Fruit fly (Drosophila melanogaster) whole organism, embryonic: ENCODE results near the gene AlkB.

Experiments used
- Atf6 ChIP-seq: fragments of 200-800 bp; sonication (Bioruptor generic); IDR thresholded peaks from 2 replicates; pipeline ENCODE4 v1.3.6; 2022; ENCODE audit warnings: missing biosample characterization, missing genetic modification characterization
- CG10274 ChIP-seq: fragments of 200-800 bp; sonication (Bioruptor generic); optimal IDR thresholded peaks from 3 replicates; lab custom pipeline; 2017; ENCODE audit warnings: missing biosample characterization, mild to moderate bottlenecking, missing genetic modification characterization
- CG10321 ChIP-seq: fragments of 200-800 bp; sonication (Bioruptor generic); IDR thresholded peaks from 2 replicates; pipeline ENCODE4 v1.3.6; 2022; ENCODE audit warnings: missing biosample characterization, missing genetic modification characterization
- CG12104 ChIP-seq: fragments of 200-800 bp; sonication (Bioruptor generic); optimal IDR thresholded peaks from 3 replicates; lab custom pipeline; 2016; ENCODE audit warnings: missing biosample characterization, missing genetic modification characterization
- CG13287 ChIP-seq: fragments of 200-800 bp; sonication (Bioruptor generic); IDR thresholded peaks from 2 replicates; pipeline ENCODE4 v1.3.6; 2022; ENCODE audit warnings: missing biosample characterization, missing genetic modification characterization; ENCODE audit not compliant: partially characterized antibody
- CG13894 ChIP-seq: fragments of 200-800 bp; sonication (Bioruptor generic); optimal IDR thresholded peaks from 3 replicates; lab custom pipeline; 2018; ENCODE audit warnings: missing biosample characterization, mild to moderate bottlenecking, missing genetic modification characterization, moderate library complexity
- CG14050 ChIP-seq: fragments of 200-800 bp; sonication (Bioruptor generic); IDR thresholded peaks from 3 replicates; pipeline ENCODE4 v1.3.6; 2022; ENCODE audit warnings: missing biosample characterization, missing genetic modification characterization
- CG14441 ChIP-seq: fragments of 200-800 bp; sonication (Bioruptor generic); IDR thresholded peaks from 2 replicates; pipeline ENCODE4 v1.3.6; 2022; ENCODE audit warnings: missing biosample characterization, missing genetic modification characterization
- CG15479 ChIP-seq: fragments of 200-800 bp; sonication (Bioruptor generic); optimal IDR thresholded peaks from 3 replicates; lab custom pipeline; 2019; ENCODE audit warnings: missing biosample characterization, mild to moderate bottlenecking, missing genetic modification characterization, moderate library complexity
- CG2199 ChIP-seq: fragments of 200-800 bp; sonication (Bioruptor generic); IDR thresholded peaks from 3 replicates; pipeline ENCODE4 v1.3.6; 2022; ENCODE audit warnings: missing biosample characterization, missing genetic modification characterization
- CG30020 ChIP-seq: fragments of 200-800 bp; optimal IDR thresholded peaks from 2 replicates; lab custom pipeline; 2019; ENCODE audit warnings: missing biosample characterization, mild to moderate bottlenecking, missing genetic modification characterization, moderate library complexity
- CG32532 ChIP-seq: fragments of 200-800 bp; sonication (Bioruptor generic); IDR thresholded peaks from 2 replicates; pipeline ENCODE4 v1.3.6; 2022; ENCODE audit warnings: missing biosample characterization, missing genetic modification characterization
- CG34422 ChIP-seq: fragments of 200-800 bp; sonication (Bioruptor generic); IDR thresholded peaks from 3 replicates; pipeline ENCODE4 v1.3.6; 2022; ENCODE audit warnings: missing biosample characterization, missing genetic modification characterization
- CG3847 ChIP-seq: fragments of 200-800 bp; sonication (Bioruptor generic); IDR thresholded peaks from 2 replicates; pipeline ENCODE4 v1.3.6; 2022; ENCODE audit warnings: missing biosample characterization, missing genetic modification characterization
- CG7357 ChIP-seq: fragments of 200-800 bp; sonication (Bioruptor generic); IDR thresholded peaks from 3 replicates; pipeline ENCODE4 v1.3.6; 2022; ENCODE audit warnings: missing biosample characterization, missing genetic modification characterization
- CG7745 ChIP-seq: fragments of 200-800 bp; sonication (Bioruptor generic); optimal IDR thresholded peaks from 2 replicates; lab custom pipeline; 2018; ENCODE audit warnings: missing biosample characterization, mild to moderate bottlenecking, missing genetic modification characterization, moderate library complexity
- CG8290 ChIP-seq, 3 experiments: fragments of 200-800 bp; sonication (Bioruptor generic); optimal IDR thresholded peaks; 2 replicates each; lab custom pipeline; 2016 to 2019; ENCODE audit warnings: missing biosample characterization in 3 of 3, missing genetic modification characterization in 3 of 3, mild to moderate bottlenecking in 2 of 3, moderate library complexity in 1 of 3
- CG8765 ChIP-seq: fragments of 200-800 bp; sonication (Bioruptor generic); IDR thresholded peaks from 2 replicates; pipeline ENCODE4 v1.3.6; 2022; ENCODE audit warnings: missing biosample characterization, missing genetic modification characterization
- CG9932 ChIP-seq: fragments of 200-800 bp; sonication (Bioruptor generic); IDR thresholded peaks from 2 replicates; pipeline ENCODE4 v1.3.6; 2022; ENCODE audit warnings: missing biosample characterization, missing genetic modification characterization
- CoRest ChIP-seq: fragments of 200-800 bp; sonication (Bioruptor generic); optimal IDR thresholded peaks from 3 replicates; lab custom pipeline; 2018; ENCODE audit warnings: missing biosample characterization, mild to moderate bottlenecking, missing genetic modification characterization, moderate library complexity
- Dbx ChIP-seq: fragments of 200-800 bp; sonication (Bioruptor generic); IDR thresholded peaks from 3 replicates; pipeline ENCODE4 v1.3.6; 2022; ENCODE audit warnings: missing biosample characterization, missing genetic modification characterization
- Dref ChIP-seq: fragments of 200-800 bp; sonication (Bioruptor generic); IDR thresholded peaks from 2 replicates; pipeline ENCODE4 v1.3.6; 2022; ENCODE audit warnings: missing biosample characterization, missing genetic modification characterization
- E2f1 ChIP-seq: fragments of 200-800 bp; sonication (Bioruptor generic); IDR thresholded peaks from 2 replicates; pipeline ENCODE4 v1.3.6; 2022; ENCODE audit warnings: missing biosample characterization, missing genetic modification characterization
- E2f2 ChIP-seq: fragments of 200-800 bp; sonication (Bioruptor generic); IDR thresholded peaks from 2 replicates; pipeline ENCODE4 v1.3.6; 2022; ENCODE audit warnings: missing biosample characterization, missing genetic modification characterization
- GATAe ChIP-seq: fragments of 200-800 bp; sonication (Bioruptor generic); conservative IDR thresholded peaks from 2 replicates; pipeline ENCODE4 v1.3.6; 2022; ENCODE audit warnings: missing biosample characterization, missing genetic modification characterization
- HLH4C ChIP-seq: fragments of 200-800 bp; sonication (Bioruptor generic); IDR thresholded peaks from 3 replicates; pipeline ENCODE4 v1.3.6; 2022; ENCODE audit warnings: missing biosample characterization, missing genetic modification characterization; ENCODE audit not compliant: partially characterized antibody
- HmgZ ChIP-seq: fragments of 200-800 bp; sonication (Bioruptor generic); optimal IDR thresholded peaks from 2 replicates; lab custom pipeline; 2018; ENCODE audit warnings: missing biosample characterization, mild to moderate bottlenecking, missing genetic modification characterization
- Lhr ChIP-seq: fragments of 200-800 bp; sonication (Bioruptor generic); optimal IDR thresholded peaks from 3 replicates; lab custom pipeline; 2017; ENCODE audit warnings: mild to moderate bottlenecking, missing biosample characterization, missing genetic modification reagents, missing genetic modification characterization
- MBD-R2 ChIP-seq: fragments of 200-800 bp; sonication (Bioruptor generic); IDR thresholded peaks from 2 replicates; pipeline ENCODE4 v1.3.6; 2022; ENCODE audit warnings: missing biosample characterization, missing genetic modification characterization
- MTF-1 ChIP-seq: fragments of 200-800 bp; sonication (Bioruptor generic); optimal IDR thresholded peaks from 2 replicates; lab custom pipeline; 2018; ENCODE audit warnings: missing biosample characterization, mild to moderate bottlenecking, missing genetic modification characterization, borderline replicate concordance
- Opbp ChIP-seq: fragments of 200-800 bp; sonication (Bioruptor generic); IDR thresholded peaks from 3 replicates; pipeline ENCODE4 v1.3.6; 2022; ENCODE audit warnings: missing biosample characterization, missing genetic modification characterization; ENCODE audit not compliant: partially characterized antibody
- Usf ChIP-seq: fragments of 200-800 bp; sonication (Bioruptor generic); optimal IDR thresholded peaks from 2 replicates; lab custom pipeline; 2017; ENCODE audit warnings: missing genotype, missing biosample characterization, missing genetic modification characterization
- aop ChIP-seq: fragments of 200-800 bp; sonication (Bioruptor generic); IDR thresholded peaks from 2 replicates; pipeline ENCODE4 v1.3.6; 2022; ENCODE audit warnings: missing biosample characterization, missing genetic modification characterization
- az2 ChIP-seq: fragments of 200-800 bp; sonication (Bioruptor generic); optimal IDR thresholded peaks from 3 replicates; lab custom pipeline; 2016; ENCODE audit warnings: missing biosample characterization, missing genetic modification characterization
- bbx ChIP-seq: fragments of 200-800 bp; sonication (Bioruptor generic); IDR thresholded peaks from 2 replicates; pipeline ENCODE4 v1.3.6; 2022; ENCODE audit warnings: missing biosample characterization, missing genetic modification characterization; ENCODE audit not compliant: partially characterized antibody
- br ChIP-seq: fragments of >200 bp; optimal IDR thresholded peaks from 2 replicates; lab custom pipeline; 2017
- btn ChIP-seq: fragments of 200-800 bp; sonication (Bioruptor generic); optimal IDR thresholded peaks from 2 replicates; lab custom pipeline; 2016; ENCODE audit warnings: missing biosample characterization, missing genetic modification characterization
- ewg ChIP-seq: fragments of 200-800 bp; sonication (Bioruptor generic); optimal IDR thresholded peaks from 3 replicates; lab custom pipeline; 2017; ENCODE audit warnings: mild to moderate bottlenecking, missing biosample characterization, missing genetic modification reagents, missing genetic modification characterization
- eyg ChIP-seq: fragments of 200-800 bp; sonication (Bioruptor generic); optimal IDR thresholded peaks from 3 replicates; lab custom pipeline; 2016; ENCODE audit warnings: missing biosample characterization, missing genetic modification characterization
- kay ChIP-seq: fragments of 200-800 bp; sonication (Bioruptor generic); optimal IDR thresholded peaks from 2 replicates; lab custom pipeline; 2016; ENCODE audit warnings: missing biosample characterization, missing genetic modification characterization
- knrl ChIP-seq: fragments of 200-800 bp; sonication (Bioruptor generic); IDR thresholded peaks from 3 replicates; pipeline ENCODE4 v1.3.6; 2022; ENCODE audit warnings: missing biosample characterization, missing genetic modification characterization; ENCODE audit not compliant: partially characterized antibody
- nerfin-2 ChIP-seq: fragments of 200-800 bp; sonication (Bioruptor generic); IDR thresholded peaks from 2 replicates; pipeline ENCODE4 v1.3.6; 2022; ENCODE audit warnings: missing biosample characterization, missing genetic modification characterization; ENCODE audit not compliant: partially characterized antibody
- ranshi ChIP-seq: fragments of 200-800 bp; sonication (Bioruptor generic); IDR thresholded peaks from 2 replicates; pipeline ENCODE4 v1.3.6; 2022; ENCODE audit warnings: missing biosample characterization, missing genetic modification characterization
- run ChIP-seq: fragments of 200-800 bp; sonication (Bioruptor generic); optimal IDR thresholded peaks from 3 replicates; lab custom pipeline; 2018; ENCODE audit warnings: missing biosample characterization, mild to moderate bottlenecking, missing genetic modification characterization
- sens ChIP-seq: fragments of 200-800 bp; sonication (Bioruptor generic); peaks from one replicate; lab custom pipeline; 2016; ENCODE audit warnings: missing biosample characterization, missing genetic modification characterization
- sima ChIP-seq: fragments of 200-800 bp; sonication (Bioruptor generic); optimal IDR thresholded peaks from 2 replicates; lab custom pipeline; 2016; ENCODE audit warnings: missing biosample characterization, missing genetic modification characterization
- slbo ChIP-seq: fragments of 200-800 bp; sonication (Bioruptor generic); IDR thresholded peaks from 2 replicates; pipeline ENCODE4 v1.3.6; 2022; ENCODE audit warnings: missing biosample characterization, missing genetic modification characterization
- sug ChIP-seq: fragments of 200-800 bp; optimal IDR thresholded peaks from 2 replicates; lab custom pipeline; 2019; ENCODE audit warnings: missing biosample characterization, mild to moderate bottlenecking, missing genetic modification characterization, moderate library complexity
- vnd ChIP-seq: fragments of 200-800 bp; sonication (Bioruptor generic); IDR thresholded peaks from 3 replicates; pipeline ENCODE4 v1.3.6; 2022; ENCODE audit warnings: missing biosample characterization, missing genetic modification characterization; ENCODE audit not compliant: partially characterized antibody
- zen2 ChIP-seq: fragments of 200-800 bp; sonication (Bioruptor generic); IDR thresholded peaks from 3 replicates; pipeline ENCODE4 v1.3.6; 2022; ENCODE audit warnings: missing biosample characterization, missing genetic modification characterization; ENCODE audit not compliant: partially characterized antibody

Gene AlkB

DNA sequence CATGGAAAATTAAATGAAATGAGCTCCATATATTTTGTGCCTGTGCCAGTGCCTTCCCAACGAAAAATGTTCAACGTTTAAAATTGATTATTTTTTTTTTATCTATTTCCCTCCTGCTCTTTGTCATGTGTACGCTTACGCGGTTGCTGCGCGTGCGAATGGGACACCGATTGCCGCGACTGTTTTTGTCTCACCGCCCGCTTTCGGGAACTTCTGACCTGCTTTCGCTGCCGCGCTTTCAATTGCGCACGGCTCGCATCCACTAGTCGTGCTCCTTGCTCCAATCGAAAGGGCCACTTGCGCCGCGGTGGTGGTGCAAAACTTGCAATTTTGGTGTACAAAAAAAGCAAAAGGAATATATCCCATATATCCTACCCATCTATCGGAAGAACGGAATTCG lies 1.2 kb upstream of the AlkB start (continued):
- TF ChIP-seq HmgZ (peak; percentile 50), CG13287 (GFP tag; lab: Robert Waterston, UW) (peak; percentile 25), CG8290 (GFP tag; optimal IDR thresholded peaks at IDR 0.05; lab: Kevin White, UChicago) (no peak), CG8290 (tag; optimal IDR thresholded peaks at IDR 0.05; lab: Kevin White, UChicago) (peak in 1 of 2 experiments; percentile 77), CG2199 (GFP tag; lab: Robert Waterston, UW) (peak; percentile 82), CG7745 (tag; lab: Kevin White, UChicago) (no peak), slbo (GFP tag; lab: Robert Waterston, UW) (peak; percentile 43; the same call in 1 of the 2 replicates), CG10321 (GFP tag; lab: Robert Waterston, UW) (peak; percentile 99), sug (tag; lab: Kevin White, UChicago) (peak; percentile 44), sima (GFP tag; lab: Kevin White, UChicago) (no peak), run (tag; lab: Kevin White, UChicago) (no peak), zen2 (GFP tag; lab: Robert Waterston, UW) (no peak), br (no peak), Dbx (0 out of 3 replicates have a peak, but pooled peaks have one; percentile 22), CG12104 (GFP tag; lab: Kevin White, UChicago) (no peak), btn (GFP tag; lab: Kevin White, UChicago) (no peak), MTF-1 (GFP tag; lab: Kevin White, UChicago) (peak; percentile 81), CoRest (peak; percentile 16), Atf6 (GFP tag; lab: Robert Waterston, UW) (peak; percentile 45; the same call in 1 of the 2 replicates), ranshi (GFP tag; lab: Robert Waterston, UW) (0 out of 2 replicates have a peak, but pooled peaks have one; percentile 35), nerfin-2 (GFP tag; lab: Robert Waterston, UW) (peak; percentile 41; the same call in 1 of the 2 replicates), ewg (peak; percentile 66), bbx (GFP tag; lab: Robert Waterston, UW) (peak; percentile 31; the same call in 1 of the 2 replicates), CG13894 (tag; lab: Kevin White, UChicago) (peak; percentile 36), kay (no peak), CG8765 (GFP tag; lab: Robert Waterston, UW) (0 out of 2 replicates have a peak, but pooled peaks have one; percentile 21), knrl (GFP tag; lab: Robert Waterston, UW) (peak; percentile 19; the same call in 1 of the 3 replicates)

- TF ChIP-seq CG15479 (GFP tag; lab: Kevin White, UChicago): no peak
- TF ChIP-seq vnd (GFP tag; lab: Robert Waterston, UW): peak; percentile 55; the same call in 2 of the 3 replicates
- peak; percentile 19; the same call in 1 of the 2 replicates for TF ChIP-seq CG14441
- TF ChIP-seq MBD-R2 (GFP tag; lab: Robert Waterston, UW): peak; percentile 8; the same call in 1 of the 2 replicates
- TF ChIP-seq CG30020 (tag; lab: Kevin White, UChicago): peak; percentile 68
- TF ChIP-seq CG10274: no peak
- TF ChIP-seq Dref: peak; percentile 84
- no peak for TF ChIP-seq CG14050 (GFP tag; lab: Robert Waterston, UW)
- peak; percentile 79 for TF ChIP-seq Opbp
- peak; percentile 12; the same call in 1 of the 3 replicates for TF ChIP-seq CG34422
- peak; percentile 59 for TF ChIP-seq HLH4C (GFP tag; lab: Robert Waterston, UW)
- TF ChIP-seq CG32532 (GFP tag; lab: Robert Waterston, UW): peak; percentile 56
- no peak for TF ChIP-seq eyg (GFP tag; lab: Kevin White, UChicago)
- TF ChIP-seq GATAe (GFP tag; lab: Robert Waterston, UW): no peak
- TF ChIP-seq CG7357: peak; percentile 94
- peak; percentile 0 for TF ChIP-seq Lhr
- TF ChIP-seq sens: peak; percentile 17
- peak; percentile 20; the same call in 1 of the 2 replicates for TF ChIP-seq E2f2 (GFP tag; lab: Robert Waterston, UW)
- TF ChIP-seq az2: no peak
- peak; percentile 55 for TF ChIP-seq CG9932
- TF ChIP-seq CG3847 (GFP tag; lab: Robert Waterston, UW): peak; percentile 26; the same call in 1 of the 2 replicates
- TF ChIP-seq E2f1 (GFP tag; lab: Robert Waterston, UW): 0 out of 2 replicates have a peak, but pooled peaks have one; percentile 16
- TF ChIP-seq aop (GFP tag; lab: Robert Waterston, UW): no peak
- no peak for TF ChIP-seq Usf (GFP tag; lab: Kevin White, UChicago)
Measured at dm6 chrX:15859869-15860268, 582 bp upstream of the AlkB start, which contains the start of gene Gbeta13F. Gene Gbeta13F, plus strand, starts transcription at chrX:15860115.
